Worm (Caenorhabditis elegans) whole organism, L1 larva: Measurements from ENCODE around the gene ceh-31.

Experiments
- C34B4.2 ChIP-seq: sonication (generic microtip); optimal IDR thresholded peaks from 2 replicates; lab custom pipeline; 2017; ENCODE audit warnings: mild to moderate bottlenecking, missing genetic modification characterization, missing compliant biosample characterization
- aha-1 ChIP-seq: fragments of 150-350 bp; optimal IDR thresholded peaks from 2 replicates; lab custom pipeline; 2014; ENCODE audit warnings: missing biosample characterization, missing genetic modification characterization
- alr-1 ChIP-seq: fragments of 200-800 bp; sonication (Bioruptor generic); optimal IDR thresholded peaks from 2 replicates; lab custom pipeline; 2018; ENCODE audit warnings: borderline replicate concordance, mild to moderate bottlenecking, missing genetic modification characterization, missing compliant biosample characterization
- aly-2 ChIP-seq: fragments of 150-350 bp; optimal IDR thresholded peaks from 2 replicates; lab custom pipeline; 2014; ENCODE audit warnings: missing biosample characterization, missing genetic modification characterization
- ama-1 ChIP-seq: fragments of 150-350 bp; optimal IDR thresholded peaks from 2 replicates; lab custom pipeline; 2014
- blmp-1 ChIP-seq: fragments of 150-350 bp; optimal IDR thresholded peaks from 2 replicates; lab custom pipeline; 2014; ENCODE audit warnings: missing biosample characterization, missing genetic modification characterization
- ceh-63 ChIP-seq: fragments of 200-800 bp; sonication (Bioruptor generic); optimal IDR thresholded peaks from 2 replicates; lab custom pipeline; 2018; ENCODE audit warnings: mild to moderate bottlenecking, missing genetic modification characterization, missing compliant biosample characterization
- ceh-8 ChIP-seq: fragments of 200-800 bp; sonication (Bioruptor generic); optimal IDR thresholded peaks from 2 replicates; lab custom pipeline; 2018; ENCODE audit warnings: mild to moderate bottlenecking, missing genetic modification characterization, moderate library complexity, missing compliant biosample characterization
- ceh-82 ChIP-seq, 3 experiments: fragments of 150-350 bp in 1 of 3; sonication (generic microtip) in 2 of 3; optimal IDR thresholded peaks; 2 replicates each; lab custom pipeline; 2014 to 2017; ENCODE audit warnings: missing biosample characterization in 3 of 3, missing genetic modification characterization in 3 of 3
- ceh-88 ChIP-seq: fragments of 200-800 bp; sonication (Bioruptor generic); IDR thresholded peaks from 2 replicates; pipeline ENCODE4 v1.3.6; 2022; ENCODE audit warnings: missing genetic modification characterization, missing compliant biosample characterization
- ceh-90 ChIP-seq: sonication (generic microtip); optimal IDR thresholded peaks from 2 replicates; lab custom pipeline; 2016; ENCODE audit warnings: missing genetic modification characterization, missing compliant biosample characterization
- dpl-1 ChIP-seq, 3 experiments: fragments of 150-350 bp in 2 of 3; sonication (generic microtip) in 1 of 3; optimal IDR thresholded peaks; 2 replicates each; lab custom pipeline; 2014 to 2017; ENCODE audit warnings: missing biosample characterization in 3 of 3, missing genetic modification characterization in 3 of 3, missing genetic modification reagents in 3 of 3
- efl-3 ChIP-seq: fragments of 200-800 bp; sonication (Bioruptor generic); optimal IDR thresholded peaks from 2 replicates; lab custom pipeline; 2018; ENCODE audit warnings: mild to moderate bottlenecking, missing genetic modification characterization, missing compliant biosample characterization
- egl-13 ChIP-seq: sonication (generic microtip); optimal IDR thresholded peaks from 2 replicates; lab custom pipeline; 2016; ENCODE audit warnings: missing genotype, missing genetic modification reagents, missing genetic modification characterization, missing compliant biosample characterization
- egl-27 ChIP-seq, 2 experiments: fragments of 150-350 bp in 1 of 2; sonication (generic microtip); optimal IDR thresholded peaks; 3 replicates each; lab custom pipeline; 2017 to 2018; ENCODE audit warnings: missing biosample characterization in 2 of 2, missing genetic modification characterization in 2 of 2, missing genetic modification reagents in 2 of 2
- elt-2 ChIP-seq: sonication (generic microtip); optimal IDR thresholded peaks from 2 replicates; lab custom pipeline; 2016; ENCODE audit warnings: missing genetic modification characterization, mild to moderate bottlenecking, inconsistent platforms, missing compliant biosample characterization, missing genetic modification reagents
- elt-3 ChIP-seq, 6 experiments: fragments of 150-350 bp in 1 of 6; sonication (generic microtip); optimal IDR thresholded peaks; 2 replicates each; lab custom pipeline; 2017 to 2018; ENCODE audit warnings: missing biosample characterization in 6 of 6, missing genetic modification characterization in 6 of 6, inconsistent platforms in 1 of 6
- fkh-10 ChIP-seq: sonication (generic microtip); optimal IDR thresholded peaks from 2 replicates; lab custom pipeline; 2017; ENCODE audit warnings: missing biosample characterization, missing genetic modification reagents, missing genetic modification characterization
- fkh-4 ChIP-seq: sonication (generic microtip); optimal IDR thresholded peaks from 2 replicates; lab custom pipeline; 2016; ENCODE audit warnings: missing compliant biosample characterization, missing genetic modification characterization, borderline replicate concordance
- fkh-8 ChIP-seq: sonication (generic microtip); optimal IDR thresholded peaks from 2 replicates; lab custom pipeline; 2016; ENCODE audit warnings: mild to moderate bottlenecking, missing genetic modification characterization, missing compliant biosample characterization
- fos-1 ChIP-seq: fragments of 150-350 bp; optimal IDR thresholded peaks from 2 replicates; lab custom pipeline; 2014; ENCODE audit warnings: missing biosample characterization, missing genetic modification characterization
- hpl-2 ChIP-seq: fragments of 150-350 bp; optimal IDR thresholded peaks from 2 replicates; lab custom pipeline; 2014; ENCODE audit warnings: missing biosample characterization, missing genetic modification reagents, missing genetic modification characterization
- isw-1 ChIP-seq: fragments of 200-800 bp; sonication (Bioruptor generic); IDR thresholded peaks from 2 replicates; pipeline ENCODE4 v1.3.6; 2022; ENCODE audit warnings: missing genetic modification characterization, missing compliant biosample characterization
- jun-1 ChIP-seq: fragments of 150-350 bp; optimal IDR thresholded peaks from 2 replicates; lab custom pipeline; 2014; ENCODE audit warnings: missing biosample characterization, missing genetic modification reagents, missing genetic modification characterization
- lin-13 ChIP-seq: fragments of 150-350 bp; optimal IDR thresholded peaks from 2 replicates; lab custom pipeline; 2014; ENCODE audit warnings: missing biosample characterization, missing genetic modification reagents, missing genetic modification characterization
- lin-15B ChIP-seq: fragments of 150-350 bp; sonication (generic microtip); optimal IDR thresholded peaks from 3 replicates; lab custom pipeline; 2014; ENCODE audit warnings: missing biosample characterization, missing genetic modification characterization
- lin-39 ChIP-seq: fragments of 150-350 bp; optimal IDR thresholded peaks from 2 replicates; lab custom pipeline; 2014; ENCODE audit warnings: missing biosample characterization, missing genetic modification reagents, missing genetic modification characterization
- lsy-2 ChIP-seq, 2 experiments: fragments of 150-350 bp; optimal IDR thresholded peaks; 2 replicates each; lab custom pipeline; 2014; ENCODE audit warnings: missing biosample characterization in 2 of 2, missing genetic modification characterization in 2 of 2
- mab-9 ChIP-seq: fragments of 200-800 bp; sonication (Bioruptor generic); IDR thresholded peaks from 2 replicates; pipeline ENCODE4 v1.3.6; 2022; ENCODE audit warnings: missing genetic modification reagents, missing genetic modification characterization, missing compliant biosample characterization
- mef-2 ChIP-seq: fragments of 150-350 bp; optimal IDR thresholded peaks from 2 replicates; lab custom pipeline; 2014; ENCODE audit warnings: missing biosample characterization, missing genetic modification characterization
- mep-1 ChIP-seq: fragments of 150-350 bp; optimal IDR thresholded peaks from 2 replicates; lab custom pipeline; 2014; ENCODE audit warnings: missing biosample characterization, missing genetic modification characterization
- nhr-12 ChIP-seq: sonication (generic microtip); optimal IDR thresholded peaks from 2 replicates; lab custom pipeline; 2017; ENCODE audit warnings: missing biosample characterization, missing genetic modification characterization
- nhr-20 ChIP-seq: sonication (generic microtip); optimal IDR thresholded peaks from 2 replicates; lab custom pipeline; 2016; ENCODE audit warnings: mild to moderate bottlenecking, missing genetic modification characterization, missing compliant biosample characterization
- nhr-47 ChIP-seq: sonication (generic microtip); optimal IDR thresholded peaks from 2 replicates; lab custom pipeline; 2016; ENCODE audit warnings: mild to moderate bottlenecking, missing genetic modification characterization, moderate library complexity, missing compliant biosample characterization
- nhr-71 ChIP-seq: sonication (generic microtip); optimal IDR thresholded peaks from 2 replicates; lab custom pipeline; 2016; ENCODE audit warnings: mild to moderate bottlenecking, missing genetic modification characterization, moderate library complexity, missing compliant biosample characterization
- nhr-76 ChIP-seq: sonication (generic microtip); optimal IDR thresholded peaks from 2 replicates; lab custom pipeline; 2017; ENCODE audit warnings: missing biosample characterization, missing genetic modification characterization
- nhr-84 ChIP-seq: sonication (generic microtip); optimal IDR thresholded peaks from 2 replicates; lab custom pipeline; 2017; ENCODE audit warnings: missing biosample characterization, missing genetic modification characterization
- nhr-85 ChIP-seq: sonication (generic microtip); peaks from one replicate; lab custom pipeline; 2016; ENCODE audit warnings: missing genetic modification characterization, inconsistent platforms, missing compliant biosample characterization
- pag-3 ChIP-seq: sonication (generic microtip); optimal IDR thresholded peaks from 2 replicates; lab custom pipeline; 2017; ENCODE audit warnings: missing genetic modification characterization, mild to moderate bottlenecking, missing compliant biosample characterization, antibody characterized with exemption, borderline replicate concordance; ENCODE audit not compliant: insufficient read depth
- pax-3 ChIP-seq: fragments of 200-800 bp; sonication (Bioruptor generic); optimal IDR thresholded peaks from 2 replicates; lab custom pipeline; 2018; ENCODE audit warnings: mild to moderate bottlenecking, missing genetic modification characterization, moderate library complexity, missing compliant biosample characterization
- pqm-1 ChIP-seq: sonication (generic microtip); optimal IDR thresholded peaks from 3 replicates; lab custom pipeline; 2017; ENCODE audit warnings: missing biosample characterization, missing genetic modification characterization
- rnt-1 ChIP-seq: sonication (generic microtip); optimal IDR thresholded peaks from 2 replicates; lab custom pipeline; 2016; ENCODE audit warnings: mild to moderate bottlenecking, missing genetic modification characterization, moderate library complexity, missing compliant biosample characterization
- skn-1 ChIP-seq: fragments of 150-350 bp; optimal IDR thresholded peaks from 2 replicates; lab custom pipeline; 2014; ENCODE audit warnings: missing biosample characterization, missing genetic modification characterization
- snpc-4 ChIP-seq: fragments of 150-350 bp; optimal IDR thresholded peaks from 2 replicates; lab custom pipeline; 2014; ENCODE audit warnings: missing biosample characterization, missing genetic modification characterization
- sptf-1 ChIP-seq: fragments of 150-350 bp; optimal IDR thresholded peaks from 2 replicates; lab custom pipeline; 2014; ENCODE audit warnings: missing biosample characterization, missing genetic modification characterization
- swsn-7 ChIP-seq: sonication (generic microtip); optimal IDR thresholded peaks from 2 replicates; lab custom pipeline; 2016; ENCODE audit warnings: missing genetic modification characterization, missing compliant biosample characterization
- tlp-1 ChIP-seq: fragments of 150-350 bp; optimal IDR thresholded peaks from 2 replicates; lab custom pipeline; 2014; ENCODE audit warnings: missing biosample characterization, missing genetic modification characterization
- unc-130 ChIP-seq: fragments of 150-350 bp; optimal IDR thresholded peaks from 2 replicates; lab custom pipeline; 2017; ENCODE audit warnings: missing biosample characterization, missing genetic modification characterization, inconsistent platforms
- unc-30 ChIP-seq: sonication (generic microtip); optimal IDR thresholded peaks from 2 replicates; lab custom pipeline; 2017; ENCODE audit warnings: missing biosample characterization, missing genetic modification characterization
- unc-62 ChIP-seq: fragments of 150-350 bp; optimal IDR thresholded peaks from 2 replicates; lab custom pipeline; 2014; ENCODE audit warnings: missing biosample characterization, missing genetic modification reagents, missing genetic modification characterization
- unc-98 ChIP-seq: fragments of 200-800 bp; sonication (Bioruptor generic); IDR thresholded peaks from 2 replicates; pipeline ENCODE4 v1.3.6; 2022; ENCODE audit warnings: missing genetic modification characterization, missing compliant biosample characterization
- vab-15 ChIP-seq: sonication (generic microtip); optimal IDR thresholded peaks from 2 replicates; lab custom pipeline; 2017; ENCODE audit warnings: missing genotype, mild to moderate bottlenecking, missing genetic modification characterization, missing compliant biosample characterization
- ztf-11 ChIP-seq, 2 experiments: sonication (generic microtip); optimal IDR thresholded peaks; 2 replicates each; lab custom pipeline; 2016 to 2017; ENCODE audit warnings: missing genetic modification characterization in 2 of 2, missing biosample characterization in 1 of 2, missing compliant biosample characterization in 1 of 2

Gene ceh-31

ce11 chrX:3023552-3024183 lies 46.6 kb downstream of the ceh-31 start (continued):
- no peak for TF ChIP-seq fkh-10 (GFP tag; lab: Kevin White, UChicago)
- TF ChIP-seq nhr-85 (tag; lab: Kevin White, UChicago) = peak; percentile 17
- TF ChIP-seq nhr-20 (tag; lab: Kevin White, UChicago) = peak; percentile 55
- TF ChIP-seq ceh-90 (tag; lab: Kevin White, UChicago) = no peak
- TF ChIP-seq mef-2 (tag; lab: Kevin White, UChicago) = peak; percentile 17
- TF ChIP-seq nhr-47 (tag; lab: Kevin White, UChicago) = peak; percentile 40
- TF ChIP-seq ceh-82 (tag; optimal IDR thresholded peaks at IDR 0.05; lab: Kevin White, UChicago) = peak in 1 of 3 experiments; percentile 39
- TF ChIP-seq egl-27 (tag; optimal IDR thresholded peaks at IDR 0.05; lab: Kevin White, UChicago) = no peak
- TF ChIP-seq efl-3 (GFP tag; lab: Kevin White, UChicago) = no peak
- no peak for TF ChIP-seq lin-15B (tag; lab: Kevin White, UChicago)
- TF ChIP-seq skn-1 (tag; lab: Kevin White, UChicago) = no peak
- peak; percentile 19 for TF ChIP-seq swsn-7 (tag; lab: Kevin White, UChicago)
- no peak for TF ChIP-seq lin-39 (tag; lab: Kevin White, UChicago)
- no peak for TF ChIP-seq vab-15 (tag; lab: Kevin White, UChicago)
- no peak for TF ChIP-seq blmp-1 (tag; lab: Kevin White, UChicago)
- TF ChIP-seq nhr-76 (tag; lab: Kevin White, UChicago) = no peak
- TF ChIP-seq fkh-8 (tag; lab: Kevin White, UChicago) = peak; percentile 32
- no peak for TF ChIP-seq ceh-63 (GFP tag; lab: Kevin White, UChicago)
- TF ChIP-seq unc-30 = no peak
- no peak for TF ChIP-seq hpl-2 (GFP tag; lab: Kevin White, UChicago)
- TF ChIP-seq isw-1 (GFP tag; lab: Robert Waterston, UW) = no peak
- peak; percentile 76 for TF ChIP-seq nhr-71
- TF ChIP-seq snpc-4 = no peak
- TF ChIP-seq ceh-88 (GFP tag; lab: Robert Waterston, UW) = no peak
- no peak for TF ChIP-seq fos-1 (tag; lab: Kevin White, UChicago)
- TF ChIP-seq unc-130 (tag; lab: Kevin White, UChicago) = peak; percentile 25
- no peak for TF ChIP-seq lin-13 (GFP tag; lab: Kevin White, UChicago)
- TF ChIP-seq unc-98 (GFP tag; lab: Robert Waterston, UW) = no peak
- no peak for TF ChIP-seq tlp-1 (tag; lab: Kevin White, UChicago)
- no peak for TF ChIP-seq elt-3 (tag; optimal IDR thresholded peaks at IDR 0.05; lab: Kevin White, UChicago)
- no peak for TF ChIP-seq ceh-8 (GFP tag; lab: Kevin White, UChicago)
- TF ChIP-seq aly-2 = no peak
- no peak for TF ChIP-seq alr-1 (tag; lab: Kevin White, UChicago)
- no peak for TF ChIP-seq mab-9 (GFP tag; lab: Robert Waterston, UW)
- peak; percentile 68 for TF ChIP-seq pag-3
- no peak for TF ChIP-seq nhr-84 (tag; lab: Kevin White, UChicago)
- no peak for TF ChIP-seq C34B4.2 (tag; lab: Kevin White, UChicago)
- TF ChIP-seq ama-1 = no peak
- no peak for TF ChIP-seq dpl-1 (GFP tag; optimal IDR thresholded peaks at IDR 0.05; lab: Kevin White, UChicago)
- TF ChIP-seq elt-2 (tag; lab: Kevin White, UChicago) = no peak
- TF ChIP-seq nhr-12 = no peak
- no peak for TF ChIP-seq jun-1 (tag; lab: Kevin White, UChicago)
- no peak for TF ChIP-seq ztf-11 (tag; optimal IDR thresholded peaks at IDR 0.05; lab: Kevin White, UChicago)
- TF ChIP-seq pax-3 (tag; lab: Kevin White, UChicago) = no peak
- peak; percentile 38 for TF ChIP-seq rnt-1 (tag; lab: Kevin White, UChicago)
- no peak for TF ChIP-seq mep-1 (tag; lab: Kevin White, UChicago)
- TF ChIP-seq egl-13 (tag; lab: Kevin White, UChicago) = no peak
- no peak for TF ChIP-seq fkh-4
- no peak for TF ChIP-seq sptf-1
- no peak for TF ChIP-seq unc-62
- TF ChIP-seq pqm-1 (tag; lab: Kevin White, UChicago) = no peak
- no peak for TF ChIP-seq aha-1 (tag; lab: Kevin White, UChicago)
- TF ChIP-seq lsy-2 (tag; optimal IDR thresholded peaks at IDR 0.05; lab: Kevin White, UChicago) = peak; percentile 14 to 18
